Fruit fly (Drosophila melanogaster): Measurements from ENCODE around the gene nyo.
A peak's percentile ranks its signal among the peaks of the same experiment; 100 is the strongest.

- TF ChIP-seq CkIIα-i1 (GFP tag; IDR thresholded peaks at IDR 0.05) (no peak), tap (tag; optimal IDR thresholded peaks at IDR 0.05) (no peak), Rfx (GFP tag; IDR thresholded peaks at IDR 0.05) (no peak), Sin3A (optimal IDR thresholded peaks at IDR 0.05) (no peak), pzg (GFP tag; optimal IDR thresholded peaks at IDR 0.05) (peak; percentile 5), Dll (GFP tag; IDR thresholded peaks at IDR 0.05; ENCODE audit: partially characterized antibody) (no peak), fd102C (GFP tag; optimal IDR thresholded peaks at IDR 0.05) (no peak), toy (GFP tag; IDR thresholded peaks at IDR 0.05) (no peak), ttk (GFP tag; IDR thresholded peaks at IDR 0.05) (no peak), Max (GFP tag; optimal IDR thresholded peaks at IDR 0.05) (no peak), D19A (tag; optimal IDR thresholded peaks at IDR 0.05) (no peak)
Observed at dm6 chr3R:31608438-31609188, 65.8 kb downstream of the nyo start.

Measured in whole organism, embryonic.